Worm (Caenorhabditis elegans): Measurements from ENCODE around the gene che-2.
A peak's percentile ranks its signal among the peaks of the same experiment; 100 is the strongest.

Gene che-2

ce11 chrX:449820-450219, 31.4 kb upstream of the che-2 start, which contains the start of gene F52D1.2:
TSS of gene F52D1.2 (minus strand) at chrX:450212.
- TF ChIP-seq hmg-4 (GFP tag; optimal IDR thresholded peaks at IDR 0.05) (no peak), tbx-37 (GFP tag; conservative IDR thresholded peaks at IDR 0.05) (no peak), F13C5.2 (tag; optimal IDR thresholded peaks at IDR 0.05) (no peak), tra-4 (tag; optimal IDR thresholded peaks at IDR 0.05) (no peak), ets-7 (tag; optimal IDR thresholded peaks at IDR 0.05) (no peak), hnd-1 (tag; optimal IDR thresholded peaks at IDR 0.05) (no peak), ceh-13 (GFP tag; optimal IDR thresholded peaks at IDR 0.05) (no peak)

- TF ChIP-seq hmg-4 (GFP tag; optimal IDR thresholded peaks at IDR 0.05) (no peak), ets-7 (tag; optimal IDR thresholded peaks at IDR 0.05) (no peak), tra-4 (tag; optimal IDR thresholded peaks at IDR 0.05) (no peak), F13C5.2 (tag; optimal IDR thresholded peaks at IDR 0.05) (no peak), ceh-36 (tag; optimal IDR thresholded peaks at IDR 0.05) (no peak), tbx-11 (GFP tag; IDR thresholded peaks at IDR 0.05) (no peak), flt-1 (GFP tag; IDR thresholded peaks at IDR 0.05) (no peak), ceh-13 (GFP tag; optimal IDR thresholded peaks at IDR 0.05) (no peak)
Measured at ce11 chrX:457139-457802, 24.0 kb upstream of the che-2 start, which contains the start of gene abu-12. TSS of gene abu-12 (minus strand) at chrX:457610.

- TF ChIP-seq tra-4 (tag; optimal IDR thresholded peaks at IDR 0.05) = no peak
- no peak for TF ChIP-seq flt-1 (GFP tag; IDR thresholded peaks at IDR 0.05)
- no peak for TF ChIP-seq tbx-37 (GFP tag; conservative IDR thresholded peaks at IDR 0.05)
- TF ChIP-seq pes-1 (GFP tag; IDR thresholded peaks at IDR 0.05) = no peak
- no peak for TF ChIP-seq sea-1 (GFP tag; conservative IDR thresholded peaks at IDR 0.05)
- TF ChIP-seq ets-7 (tag; optimal IDR thresholded peaks at IDR 0.05) = no peak
- no peak for TF ChIP-seq ceh-36 (tag; optimal IDR thresholded peaks at IDR 0.05)
- TF ChIP-seq hnd-1 (tag; optimal IDR thresholded peaks at IDR 0.05) = no peak
- no peak for TF ChIP-seq hmbx-1 (tag; optimal IDR thresholded peaks at IDR 0.05)
Measured at ce11 chrX:459316-459715, 21.9 kb upstream of the che-2 start.

ce11 chrX:460351-460750, 20.9 kb upstream of the che-2 start, which contains the start of gene aagr-4:
TSS of gene aagr-4 (plus strand) at chrX:460651.
- TF ChIP-seq ets-7 (tag; optimal IDR thresholded peaks at IDR 0.05) = no peak
- no peak for TF ChIP-seq sea-1 (GFP tag; conservative IDR thresholded peaks at IDR 0.05)
- TF ChIP-seq ceh-36 (tag; optimal IDR thresholded peaks at IDR 0.05) = no peak
- no peak for TF ChIP-seq tbx-37 (GFP tag; conservative IDR thresholded peaks at IDR 0.05)

ce11 chrX:461623-462022, 19.6 kb upstream of the che-2 start:
- TF ChIP-seq hnd-1 (tag; optimal IDR thresholded peaks at IDR 0.05) = no peak
- TF ChIP-seq B0310.2 (tag; optimal IDR thresholded peaks at IDR 0.05) = no peak
- no peak for TF ChIP-seq ceh-13 (GFP tag; optimal IDR thresholded peaks at IDR 0.05)
- no peak for TF ChIP-seq hmbx-1 (tag; optimal IDR thresholded peaks at IDR 0.05)
- TF ChIP-seq ama-1 (optimal IDR thresholded peaks at IDR 0.05) = no peak
- TF ChIP-seq aly-1 (tag; optimal IDR thresholded peaks at IDR 0.05) = no peak

ce11 chrX:465931-466330, 15.3 kb upstream of the che-2 start:
- TF ChIP-seq tbx-37 (GFP tag; conservative IDR thresholded peaks at IDR 0.05) (peak; percentile 45; the same call in 1 of the 2 replicates), pes-1 (GFP tag; IDR thresholded peaks at IDR 0.05) (peak; percentile 54), sea-1 (GFP tag; conservative IDR thresholded peaks at IDR 0.05) (0 out of 2 replicates have a peak, but pooled peaks have one; percentile 53), scrt-1 (GFP tag; IDR thresholded peaks at IDR 0.05) (peak; percentile 53; the same call in 1 of the 2 replicates), flt-1 (GFP tag; IDR thresholded peaks at IDR 0.05) (peak; percentile 35; the same call in 1 of the 2 replicates)

- TF ChIP-seq aly-1 (tag; optimal IDR thresholded peaks at IDR 0.05) (no peak), hmbx-1 (tag; optimal IDR thresholded peaks at IDR 0.05) (no peak), hnd-1 (tag; optimal IDR thresholded peaks at IDR 0.05) (no peak), ama-1 (optimal IDR thresholded peaks at IDR 0.05) (no peak), pes-1 (GFP tag; IDR thresholded peaks at IDR 0.05) (no peak), ets-7 (tag; optimal IDR thresholded peaks at IDR 0.05) (no peak), sea-1 (GFP tag; conservative IDR thresholded peaks at IDR 0.05) (no peak), scrt-1 (GFP tag; IDR thresholded peaks at IDR 0.05) (no peak), tbx-11 (GFP tag; IDR thresholded peaks at IDR 0.05) (no peak), F13C5.2 (tag; optimal IDR thresholded peaks at IDR 0.05) (no peak), ceh-13 (GFP tag; optimal IDR thresholded peaks at IDR 0.05) (no peak), ceh-36 (tag; optimal IDR thresholded peaks at IDR 0.05) (no peak)
Measured at ce11 chrX:467338-467823, 13.9 kb upstream of the che-2 start.

ce11 chrX:476261-476660, 5.0 kb upstream of the che-2 start, which contains the start of gene F38G1.3:
TSS of gene F38G1.3 (plus strand) at chrX:476561.
- TF ChIP-seq hmg-4 (GFP tag; optimal IDR thresholded peaks at IDR 0.05) (no peak), flt-1 (GFP tag; IDR thresholded peaks at IDR 0.05) (no peak), scrt-1 (GFP tag; IDR thresholded peaks at IDR 0.05) (no peak), tra-4 (tag; optimal IDR thresholded peaks at IDR 0.05) (no peak), ama-1 (optimal IDR thresholded peaks at IDR 0.05) (no peak), F13C5.2 (tag; optimal IDR thresholded peaks at IDR 0.05) (no peak), tbx-11 (GFP tag; IDR thresholded peaks at IDR 0.05) (no peak), tbx-37 (GFP tag; conservative IDR thresholded peaks at IDR 0.05) (no peak), ets-7 (tag; optimal IDR thresholded peaks at IDR 0.05) (no peak), hmbx-1 (tag; optimal IDR thresholded peaks at IDR 0.05) (no peak), ceh-36 (tag; optimal IDR thresholded peaks at IDR 0.05) (no peak), hnd-1 (tag; optimal IDR thresholded peaks at IDR 0.05) (no peak), sea-1 (GFP tag; conservative IDR thresholded peaks at IDR 0.05) (no peak), ceh-13 (GFP tag; optimal IDR thresholded peaks at IDR 0.05) (no peak), pes-1 (GFP tag; IDR thresholded peaks at IDR 0.05) (no peak), B0310.2 (tag; optimal IDR thresholded peaks at IDR 0.05) (no peak), aly-1 (tag; optimal IDR thresholded peaks at IDR 0.05) (no peak)

Measured in whole organism, early embryonic.